Worm (Caenorhabditis elegans) whole organism, young adult: ENCODE measurements around the gene marc-2.

ENCODE experiments used
- B0261.1 ChIP-seq: sonication (generic microtip); optimal IDR thresholded peaks from 2 replicates; lab custom pipeline; 2016; ENCODE audit warnings: mild to moderate bottlenecking, missing genetic modification characterization, moderate library complexity, missing compliant biosample characterization
- C06A6.2 ChIP-seq: fragments of 200-800 bp; sonication (Bioruptor generic); conservative IDR thresholded peaks from 2 replicates; pipeline ENCODE4 v1.3.6; 2022; ENCODE audit warnings: missing genetic modification characterization, missing compliant biosample characterization
- C17E4.6 ChIP-seq: fragments of 200-800 bp; sonication (Bioruptor generic); IDR thresholded peaks from 2 replicates; pipeline ENCODE4 v1.3.6; 2022; ENCODE audit warnings: missing genetic modification reagents, missing genetic modification characterization, missing compliant biosample characterization
- F33H1.4 ChIP-seq: fragments of 200-800 bp; sonication (Bioruptor generic); IDR thresholded peaks from 2 replicates; pipeline ENCODE4 v1.3.6; 2022; ENCODE audit warnings: missing genetic modification reagents, missing genetic modification characterization, missing compliant biosample characterization
- F39B2.1 ChIP-seq: fragments of 200-800 bp; sonication (Bioruptor generic); IDR thresholded peaks from 2 replicates; pipeline ENCODE4 v1.3.6; 2022; ENCODE audit warnings: missing genetic modification reagents, missing genetic modification characterization, missing compliant biosample characterization
- F57C9.4 ChIP-seq: sonication (generic microtip); optimal IDR thresholded peaks from 2 replicates; lab custom pipeline; 2017; ENCODE audit warnings: mild to moderate bottlenecking, missing genetic modification characterization, missing compliant biosample characterization
- Y53F4B.3 ChIP-seq: fragments of 200-800 bp; sonication (Bioruptor generic); IDR thresholded peaks from 2 replicates; pipeline ENCODE4 v1.3.6; 2022; ENCODE audit warnings: missing genetic modification reagents, missing genetic modification characterization, missing compliant biosample characterization
- Y56A3A.18 ChIP-seq: fragments of 200-800 bp; sonication (Bioruptor generic); IDR thresholded peaks from 2 replicates; pipeline ENCODE4 v1.3.6; 2022; ENCODE audit warnings: missing genetic modification reagents, missing genetic modification characterization, missing compliant biosample characterization
- Y67H2A.10 ChIP-seq: fragments of 200-800 bp; sonication (Bioruptor generic); conservative IDR thresholded peaks from 2 replicates; pipeline ENCODE4 v1.3.6; 2022; ENCODE audit warnings: missing genetic modification reagents, missing genetic modification characterization, missing compliant biosample characterization
- ZK185.1 ChIP-seq: sonication (generic microtip); optimal IDR thresholded peaks from 2 replicates; lab custom pipeline; 2016; ENCODE audit warnings: mild to moderate bottlenecking, missing genetic modification characterization, missing compliant biosample characterization; ENCODE audit not compliant: poor library complexity, severe bottlenecking
- akir-1 ChIP-seq: fragments of 200-800 bp; sonication (Bioruptor generic); optimal IDR thresholded peaks from 2 replicates; lab custom pipeline; 2018; ENCODE audit warnings: mild to moderate bottlenecking, missing genetic modification characterization, moderate library complexity, missing compliant biosample characterization
- ceh-40 ChIP-seq: fragments of 200-800 bp; sonication (Bioruptor generic); IDR thresholded peaks from 2 replicates; pipeline ENCODE4 v1.3.6; 2022; ENCODE audit warnings: missing genetic modification characterization, missing compliant biosample characterization
- ceh-79 ChIP-seq: sonication (generic microtip); optimal IDR thresholded peaks from 2 replicates; lab custom pipeline; 2017; ENCODE audit warnings: mild to moderate bottlenecking, missing genetic modification characterization, missing compliant biosample characterization
- chd-7 ChIP-seq: sonication (generic microtip); optimal IDR thresholded peaks from 2 replicates; lab custom pipeline; 2016; ENCODE audit warnings: mild to moderate bottlenecking, missing genetic modification characterization, moderate library complexity, missing compliant biosample characterization
- dox-1 ChIP-seq: fragments of 200-800 bp; sonication (Bioruptor generic); IDR thresholded peaks from 2 replicates; pipeline ENCODE4 v1.3.6; 2022; ENCODE audit warnings: missing genetic modification reagents, missing genetic modification characterization, missing compliant biosample characterization
- efl-1 ChIP-seq: fragments of 150-350 bp; optimal IDR thresholded peaks from 2 replicates; lab custom pipeline; 2014; ENCODE audit warnings: missing biosample characterization, missing genetic modification reagents, missing genetic modification characterization
- ets-4 ChIP-seq: fragments of 200-800 bp; sonication (Bioruptor generic); optimal IDR thresholded peaks from 2 replicates; lab custom pipeline; 2018; ENCODE audit warnings: mild to moderate bottlenecking, missing genetic modification characterization, missing compliant biosample characterization
- gei-17 ChIP-seq: fragments of 200-800 bp; sonication (Bioruptor generic); optimal IDR thresholded peaks from 2 replicates; lab custom pipeline; 2018; ENCODE audit warnings: mild to moderate bottlenecking, missing genetic modification characterization, missing compliant biosample characterization
- lin-54 ChIP-seq: fragments of 200-800 bp; sonication (Bioruptor generic); optimal IDR thresholded peaks from 2 replicates; lab custom pipeline; 2018; ENCODE audit warnings: mild to moderate bottlenecking, missing genetic modification characterization, missing compliant biosample characterization
- nfyb-1 ChIP-seq: fragments of 200-800 bp; sonication (Bioruptor generic); IDR thresholded peaks from 2 replicates; pipeline ENCODE4 v1.3.6; 2022; ENCODE audit warnings: missing genetic modification reagents, missing genetic modification characterization, missing compliant biosample characterization
- nhr-120 ChIP-seq: fragments of 200-800 bp; sonication (Bioruptor generic); IDR thresholded peaks from 2 replicates; pipeline ENCODE4 v1.3.6; 2022; ENCODE audit warnings: missing genetic modification characterization, missing compliant biosample characterization
- nhr-80 ChIP-seq: sonication (generic microtip); optimal IDR thresholded peaks from 2 replicates; lab custom pipeline; 2016; ENCODE audit warnings: missing genetic modification characterization, missing compliant biosample characterization
- snpc-1.1 ChIP-seq: sonication (generic microtip); optimal IDR thresholded peaks from 2 replicates; lab custom pipeline; 2017; ENCODE audit warnings: missing genetic modification characterization, mild to moderate bottlenecking, missing compliant biosample characterization, antibody characterized with exemption, moderate library complexity, missing genotype, missing genetic modification reagents; ENCODE audit not compliant: insufficient read depth
- tlf-1 ChIP-seq: fragments of 200-800 bp; sonication (Bioruptor generic); optimal IDR thresholded peaks from 2 replicates; lab custom pipeline; 2018; ENCODE audit warnings: mild to moderate bottlenecking, missing genetic modification characterization, missing compliant biosample characterization
- xnd-1 ChIP-seq: sonication (generic microtip); optimal IDR thresholded peaks from 2 replicates; lab custom pipeline; 2016; ENCODE audit warnings: missing genotype, missing genetic modification reagents, missing genetic modification characterization, missing compliant biosample characterization
- zim-3 ChIP-seq: sonication (generic microtip); optimal IDR thresholded peaks from 2 replicates; lab custom pipeline; 2017; ENCODE audit warnings: mild to moderate bottlenecking, missing genetic modification characterization, moderate library complexity, missing compliant biosample characterization
- ztf-28 ChIP-seq: fragments of 200-800 bp; sonication (Bioruptor generic); IDR thresholded peaks from 2 replicates; pipeline ENCODE4 v1.3.6; 2022; ENCODE audit warnings: missing genetic modification reagents, missing genetic modification characterization, missing compliant biosample characterization

The marc-2 gene

DNA sequence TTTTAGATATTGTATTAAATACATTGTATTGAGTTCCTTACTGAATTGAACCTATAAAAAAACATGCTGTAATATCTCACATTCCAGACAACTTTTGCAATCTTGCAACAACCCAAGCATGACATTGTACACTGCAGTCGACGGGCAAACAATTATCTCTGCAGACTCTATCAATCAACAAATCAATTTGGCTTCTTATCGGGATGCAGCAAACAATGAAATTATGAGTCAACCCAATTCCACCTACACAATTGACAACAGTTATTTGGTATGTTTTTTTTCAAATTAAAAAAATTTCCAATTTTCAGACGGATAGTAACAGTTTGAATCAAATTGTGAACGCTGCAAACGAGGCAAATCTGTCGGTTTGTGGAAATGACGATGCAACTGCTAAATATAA, 29.8 kb downstream of the marc-2 start:
- TF ChIP-seq efl-1 (no peak), nhr-80 (tag; lab: Kevin White, UChicago) (peak; percentile 43), nhr-120 (GFP tag; lab: Robert Waterston, UW) (no peak)

DNA sequence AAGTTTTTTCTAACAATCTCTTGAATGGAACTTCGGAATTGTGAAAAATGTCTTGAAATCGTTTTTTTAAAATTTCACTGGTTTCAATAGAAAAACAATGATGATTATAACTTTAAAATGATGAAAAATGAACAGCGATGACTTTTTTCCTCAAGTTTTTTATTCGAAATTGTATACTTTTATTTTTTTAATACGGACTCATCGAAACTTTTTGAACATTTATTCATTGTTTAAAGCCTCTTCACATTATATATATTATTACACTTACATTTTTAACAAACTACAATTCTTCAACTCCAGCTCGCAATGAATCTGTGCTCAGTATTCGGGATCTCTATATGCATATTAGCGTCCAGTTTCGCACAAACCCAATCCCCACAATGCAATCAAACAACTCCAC, 32.8 kb downstream of the marc-2 start, which contains the start of gene M28.8:
M28.8 (plus strand) TSS at position 301 of the 400 bp plus-strand sequence.
- TF ChIP-seq lin-54, result no peak
- TF ChIP-seq chd-7 (tag; lab: Kevin White, UChicago), result no peak
- TF ChIP-seq gei-17 (GFP tag; lab: Kevin White, UChicago), result no peak
- no peak for TF ChIP-seq ceh-79

DNA sequence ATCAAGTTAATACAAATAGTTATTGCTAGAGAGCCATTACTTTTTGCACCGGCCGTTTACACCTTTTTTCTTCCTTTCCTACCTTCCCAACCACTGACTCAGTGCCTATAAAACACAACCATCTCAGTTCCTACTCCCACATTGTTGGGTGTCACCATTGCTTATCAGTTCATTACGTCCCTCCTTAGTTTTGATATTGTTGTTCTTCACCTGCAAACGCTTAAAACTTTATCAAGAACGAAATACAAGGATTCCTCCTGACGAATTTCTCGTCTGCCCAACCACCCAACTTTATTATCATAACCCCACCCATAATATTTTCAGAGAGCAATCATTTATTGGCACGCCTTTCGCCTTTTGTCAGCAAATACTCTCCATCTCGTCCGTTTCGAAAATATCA, 33.7 kb downstream of the marc-2 start:
- TF ChIP-seq lin-54, result no peak
- TF ChIP-seq F39B2.1 (GFP tag; lab: Robert Waterston, UW), result no peak
- TF ChIP-seq ets-4 (GFP tag; lab: Kevin White, UChicago), result peak; percentile 47
- TF ChIP-seq nhr-80 (tag; lab: Kevin White, UChicago), result peak; percentile 94
- TF ChIP-seq F57C9.4 (tag; lab: Kevin White, UChicago), result no peak
- peak; percentile 73; the same call in 1 of the 2 replicates for TF ChIP-seq dox-1 (GFP tag; lab: Robert Waterston, UW)
- TF ChIP-seq F33H1.4 (GFP tag; lab: Robert Waterston, UW), result no peak
- no peak for TF ChIP-seq Y56A3A.18
- TF ChIP-seq zim-3 (tag; lab: Kevin White, UChicago), result no peak
- TF ChIP-seq C17E4.6 (GFP tag; lab: Robert Waterston, UW), result no peak
- TF ChIP-seq, all 124 proteins: peak for 3

DNA sequence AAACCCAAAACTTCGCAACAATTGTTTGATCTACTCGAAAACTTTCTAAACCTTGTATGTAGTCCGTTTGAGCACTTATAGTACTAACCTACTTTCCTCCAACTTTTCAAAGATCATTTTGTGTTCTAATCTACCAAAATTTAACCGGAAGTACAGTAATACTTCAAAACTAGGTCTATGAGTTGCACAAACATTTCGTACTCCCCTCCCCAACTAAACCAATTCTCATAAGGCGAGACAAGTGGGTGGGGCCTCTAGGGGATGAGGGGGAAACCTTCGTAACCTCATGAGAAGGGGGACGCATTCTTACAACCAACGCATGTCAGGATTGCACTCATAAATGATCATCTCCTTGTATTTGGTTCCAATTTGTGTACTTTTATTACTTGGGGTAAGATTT, 38.8 kb downstream of the marc-2 start, which contains the start of gene cutl-9:
cutl-9 (plus strand) TSS at position 301 of the 400 bp plus-strand sequence.
- TF ChIP-seq Y53F4B.3 (GFP tag; lab: Robert Waterston, UW), result no peak
- no peak for TF ChIP-seq ets-4 (GFP tag; lab: Kevin White, UChicago)
- TF ChIP-seq ceh-40 (GFP tag; lab: Robert Waterston, UW), result no peak
- TF ChIP-seq snpc-1.1 (tag; lab: Kevin White, UChicago), result no peak
- no peak for TF ChIP-seq ZK185.1 (tag; lab: Kevin White, UChicago)

DNA sequence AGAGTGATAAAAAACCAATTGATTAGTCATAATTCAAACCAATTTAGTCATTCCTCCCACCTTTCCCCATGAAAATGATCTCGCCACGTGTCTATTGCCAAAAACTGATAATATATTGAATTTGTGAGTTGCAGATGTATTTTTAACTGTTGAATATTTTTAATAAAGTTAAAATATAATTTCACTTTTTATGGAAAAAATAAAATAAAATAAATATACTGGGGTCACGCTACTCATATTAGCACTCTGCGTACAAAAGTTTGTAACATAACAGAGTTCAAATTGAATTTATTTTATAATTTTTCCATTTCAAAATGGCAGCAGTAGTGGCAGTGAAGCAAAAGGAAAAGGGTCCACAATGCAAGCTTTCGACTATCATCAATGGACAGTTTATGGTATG, 42.6 kb downstream of the marc-2 start, which contains the start of gene C14A4.13:
C14A4.13 (plus strand) TSS at position 301 of the 400 bp plus-strand sequence.
- no peak for TF ChIP-seq ZK185.1 (tag; lab: Kevin White, UChicago)
- no peak for TF ChIP-seq tlf-1 (GFP tag; lab: Kevin White, UChicago)
- TF ChIP-seq ztf-28 (GFP tag; lab: Robert Waterston, UW), result no peak
- no peak for TF ChIP-seq C06A6.2 (GFP tag; lab: Robert Waterston, UW)
- no peak for TF ChIP-seq B0261.1
- TF ChIP-seq Y53F4B.3 (GFP tag; lab: Robert Waterston, UW), result no peak

DNA sequence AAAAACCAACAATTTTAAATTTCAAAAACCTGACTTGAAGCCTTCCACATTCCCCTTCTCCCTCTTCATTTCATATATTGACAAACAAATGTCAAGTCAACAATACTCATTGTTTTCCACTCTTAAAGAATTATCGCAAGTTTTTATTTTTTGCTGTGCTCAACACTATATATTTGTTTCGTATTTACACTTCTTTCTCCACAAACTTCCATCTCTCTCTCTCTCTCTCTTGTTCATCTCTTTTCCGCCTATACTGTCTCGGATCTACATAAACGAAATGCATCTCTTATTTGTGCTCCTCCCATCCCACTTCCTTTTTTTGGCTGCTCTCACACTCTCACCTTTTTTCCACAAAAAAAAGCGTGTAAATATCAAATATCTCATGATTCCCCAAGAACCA, 48.0 kb downstream of the marc-2 start, which contains the start of gene C14A4.12:
C14A4.12 (plus strand) TSS at position 301 of the 400 bp plus-strand sequence.
- TF ChIP-seq Y67H2A.10 (GFP tag; lab: Robert Waterston, UW) (no peak), xnd-1 (tag; lab: Kevin White, UChicago) (no peak), nfyb-1 (GFP tag; lab: Robert Waterston, UW) (no peak), B0261.1 (no peak), nhr-120 (GFP tag; lab: Robert Waterston, UW) (no peak), akir-1 (GFP tag; lab: Kevin White, UChicago) (no peak)
- TF ChIP-seq, all 124 proteins: peak for 0
